Fruit fly (Drosophila melanogaster): ENCODE data around the gene sog.

The sog gene

DNA sequence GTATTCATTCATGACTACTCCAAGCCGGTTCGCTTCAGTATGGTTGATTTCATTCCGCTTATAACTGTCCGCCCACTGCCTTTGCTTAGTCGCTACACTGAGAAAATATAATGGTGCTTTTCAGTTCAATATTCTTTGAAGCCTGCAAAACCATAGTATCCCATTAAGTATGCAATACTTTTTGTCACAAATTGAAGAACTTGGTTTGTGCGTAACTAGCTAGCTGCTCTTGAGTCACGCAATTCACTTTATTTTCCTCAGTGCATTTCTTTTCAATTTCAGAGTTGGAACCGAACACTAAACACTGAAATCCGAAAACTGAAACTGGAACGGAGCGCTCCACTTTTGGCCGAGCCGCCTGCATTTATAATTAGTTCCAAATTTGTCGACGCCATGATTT is 33.5 kb downstream of the sog start (continued):
- TF ChIP-seq CG6791 (GFP tag; IDR thresholded peaks at IDR 0.05; ENCODE audit: partially characterized antibody), result no peak
- no peak for TF ChIP-seq Nf-YB (GFP tag; optimal IDR thresholded peaks at IDR 0.05)
- no peak for TF ChIP-seq tup (GFP tag; optimal IDR thresholded peaks at IDR 0.05)
- TF ChIP-seq twi (tag; optimal IDR thresholded peaks at IDR 0.05), result no peak
- TF ChIP-seq CG10959 (GFP tag; IDR thresholded peaks at IDR 0.05), result no peak
- TF ChIP-seq CG18262 (tag; optimal IDR thresholded peaks at IDR 0.05), result peak; percentile 38
- TF ChIP-seq Gug (GFP tag; IDR thresholded peaks at IDR 0.05), result peak; percentile 56; the same call in 3 of the 4 replicates
- TF ChIP-seq Sox100B (GFP tag; optimal IDR thresholded peaks at IDR 0.05), result peak; percentile 42
- peak; percentile 38 for TF ChIP-seq CG10209 (GFP tag; optimal IDR thresholded peaks at IDR 0.05)
- peak; percentile 60 for TF ChIP-seq phol (tag; optimal IDR thresholded peaks at IDR 0.05)
- TF ChIP-seq cg (GFP tag; optimal IDR thresholded peaks at IDR 0.05), result no peak
- peak; percentile 46 for TF ChIP-seq nmo (GFP tag; optimal IDR thresholded peaks at IDR 0.05)
- peak; percentile 33 for TF ChIP-seq gcm (GFP tag; optimal IDR thresholded peaks at IDR 0.05)
- TF ChIP-seq CG16779 (GFP tag; IDR thresholded peaks at IDR 0.05), result 0 out of 2 replicates have a peak, but pooled peaks have one; percentile 46
- peak; percentile 31 for TF ChIP-seq Asciz (GFP tag; optimal IDR thresholded peaks at IDR 0.05)
- no peak for TF ChIP-seq Eip74EF (GFP tag; optimal IDR thresholded peaks at IDR 0.05)
- TF ChIP-seq E2f1 (GFP tag; IDR thresholded peaks at IDR 0.05), result peak; percentile 59
- TF ChIP-seq CG5953 (GFP tag; IDR thresholded peaks at IDR 0.05), result no peak
- TF ChIP-seq Elba2 (GFP tag; optimal IDR thresholded peaks at IDR 0.05), result no peak
- peak; percentile 77 for TF ChIP-seq CG7839 (tag; optimal IDR thresholded peaks at IDR 0.05)
- TF ChIP-seq Opbp (GFP tag; IDR thresholded peaks at IDR 0.05; ENCODE audit: partially characterized antibody), result no peak
- peak; percentile 36 for TF ChIP-seq caup (GFP tag; optimal IDR thresholded peaks at IDR 0.05; ENCODE audit: severe bottlenecking)
- no peak for TF ChIP-seq insv (GFP tag; optimal IDR thresholded peaks at IDR 0.05)
- peak; percentile 29 for TF ChIP-seq D19A (tag; optimal IDR thresholded peaks at IDR 0.05)
- TF ChIP-seq abd-A (tag; optimal IDR thresholded peaks at IDR 0.05), result no peak
- peak; percentile 32 for TF ChIP-seq crc (GFP tag; optimal IDR thresholded peaks at IDR 0.05)
- TF ChIP-seq gsb (GFP tag; IDR thresholded peaks at IDR 0.05), result no peak
- TF ChIP-seq CG14050 (GFP tag; IDR thresholded peaks at IDR 0.05), result peak; percentile 51; the same call in 2 of the 3 replicates
- TF ChIP-seq HLH3B (GFP tag; IDR thresholded peaks at IDR 0.05), result peak; percentile 77
- no peak for TF ChIP-seq nerfin-2 (GFP tag; IDR thresholded peaks at IDR 0.05; ENCODE audit: partially characterized antibody)
- TF ChIP-seq Jarid2 (GFP tag; optimal IDR thresholded peaks at IDR 0.05), result peak; percentile 26
- TF ChIP-seq hb (GFP tag; IDR thresholded peaks at IDR 0.05; ENCODE audit: partially characterized antibody), result no peak
- TF ChIP-seq Stat92E (GFP tag; optimal IDR thresholded peaks at IDR 0.05), result no peak
- TF ChIP-seq her (GFP tag; optimal IDR thresholded peaks at IDR 0.05), result peak; percentile 41
- peak; percentile 43 for TF ChIP-seq CG33213 (GFP tag; optimal IDR thresholded peaks at IDR 0.05)
- peak; percentile 3 for TF ChIP-seq wek (GFP tag; optimal IDR thresholded peaks at IDR 0.05)
- TF ChIP-seq CG32532 (GFP tag; IDR thresholded peaks at IDR 0.05), result peak; percentile 57
- no peak for TF ChIP-seq C15 (GFP tag; IDR thresholded peaks at IDR 0.05)
- peak; percentile 32 for TF ChIP-seq Atf-2 (GFP tag; optimal IDR thresholded peaks at IDR 0.05)
- peak; percentile 15 for TF ChIP-seq Deaf1 (tag; optimal IDR thresholded peaks at IDR 0.05)
- peak; percentile 45; the same call in 1 of the 2 replicates for TF ChIP-seq ttk (GFP tag; IDR thresholded peaks at IDR 0.05)
- no peak for TF ChIP-seq dati (GFP tag; IDR thresholded peaks at IDR 0.05)
- TF ChIP-seq Mad (GFP tag; optimal IDR thresholded peaks at IDR 0.05), result no peak
- TF ChIP-seq otp (GFP tag; IDR thresholded peaks at IDR 0.05), result 0 out of 3 replicates have a peak, but pooled peaks have one; percentile 29
- peak; percentile 6 for TF ChIP-seq CG18764 (GFP tag; optimal IDR thresholded peaks at IDR 0.05)
- TF ChIP-seq Ptx1 (GFP tag; IDR thresholded peaks at IDR 0.05), result peak; percentile 68
- no peak for TF ChIP-seq CG8359 (GFP tag; optimal IDR thresholded peaks at IDR 0.05; ENCODE audit: borderline replicate concordance)
- TF ChIP-seq tap (tag; optimal IDR thresholded peaks at IDR 0.05), result peak; percentile 54
- TF ChIP-seq Ssrp (tag; optimal IDR thresholded peaks at IDR 0.05), result peak; percentile 27
